Worm (Caenorhabditis elegans) whole organism, young adult: Measurements from ENCODE around the gene C15H11.1.

ENCODE experiments used
- Y53G8AR.9 ChIP-seq: fragments of 200-800 bp; sonication (Bioruptor generic); conservative IDR thresholded peaks from 2 replicates; pipeline ENCODE4 v1.3.6; 2022; ENCODE audit warnings: missing genetic modification reagents, missing genetic modification characterization, missing compliant biosample characterization
- ama-1 ChIP-seq, 3 experiments: fragments of 150-350 bp in 1 of 3; sonication (generic microtip) in 2 of 3; optimal IDR thresholded peaks; 2 replicates each; lab custom pipeline; 2014 to 2018; ENCODE audit warnings: missing biosample characterization in 2 of 3, missing genetic modification characterization in 2 of 3, missing genetic modification reagents in 2 of 3
- ceh-58 ChIP-seq: fragments of 200-800 bp; sonication (Bioruptor generic); IDR thresholded peaks from 2 replicates; pipeline ENCODE4 v1.3.6; 2022; ENCODE audit warnings: missing genetic modification characterization, missing compliant biosample characterization
- fkh-3 ChIP-seq: sonication (generic microtip); optimal IDR thresholded peaks from 2 replicates; lab custom pipeline; 2016; ENCODE audit warnings: mild to moderate bottlenecking, missing genetic modification characterization, missing compliant biosample characterization
- gei-17 ChIP-seq: fragments of 200-800 bp; sonication (Bioruptor generic); optimal IDR thresholded peaks from 2 replicates; lab custom pipeline; 2018; ENCODE audit warnings: mild to moderate bottlenecking, missing genetic modification characterization, missing compliant biosample characterization
- hrde-1 ChIP-seq: sonication (generic microtip); optimal IDR thresholded peaks from 2 replicates; lab custom pipeline; 2016; ENCODE audit warnings: missing genetic modification characterization, mild to moderate bottlenecking, missing compliant biosample characterization, moderate library complexity, missing genotype, missing genetic modification reagents, borderline replicate concordance
- madf-6 ChIP-seq: fragments of 200-800 bp; sonication (Bioruptor generic); IDR thresholded peaks from 2 replicates; pipeline ENCODE4 v1.3.6; 2022; ENCODE audit warnings: missing genetic modification reagents, missing genetic modification characterization, missing compliant biosample characterization
- nhr-120 ChIP-seq: fragments of 200-800 bp; sonication (Bioruptor generic); IDR thresholded peaks from 2 replicates; pipeline ENCODE4 v1.3.6; 2022; ENCODE audit warnings: missing genetic modification characterization, missing compliant biosample characterization
- sea-2 ChIP-seq: fragments of 200-800 bp; sonication (Bioruptor generic); IDR thresholded peaks from 2 replicates; pipeline ENCODE4 v1.3.6; 2022; ENCODE audit warnings: missing genetic modification characterization, missing compliant biosample characterization
- snpc-4 ChIP-seq, 5 experiments: fragments of 150-350 bp in 1 of 5; sonication (generic microtip) in 4 of 5; optimal IDR thresholded peaks; 2 replicates each; lab custom pipeline; 2014 to 2018; ENCODE audit warnings: missing genetic modification characterization in 5 of 5, missing biosample characterization in 3 of 5, antibody characterized with exemption in 2 of 5, mild to moderate bottlenecking in 2 of 5, missing compliant biosample characterization in 2 of 5, missing genotype in 2 of 5, moderate library complexity in 2 of 5, missing genetic modification reagents in 1 of 5
- unc-62 ChIP-seq: fragments of 150-350 bp; optimal IDR thresholded peaks from 2 replicates; lab custom pipeline; 2014; ENCODE audit warnings: missing biosample characterization, missing genetic modification reagents, missing genetic modification characterization

- TF ChIP-seq gei-17: no peak
- no peak for TF ChIP-seq ceh-58 (GFP tag; lab: Robert Waterston, UW)
- no peak for TF ChIP-seq sea-2 (GFP tag; lab: Robert Waterston, UW)
- no peak for TF ChIP-seq nhr-120 (GFP tag; lab: Robert Waterston, UW)
- no peak for TF ChIP-seq fkh-3
- no peak for TF ChIP-seq Y53G8AR.9
- no peak for TF ChIP-seq hrde-1 (tag; lab: Kevin White, UChicago)
- no peak for TF ChIP-seq madf-6
- TF ChIP-seq ama-1 (optimal IDR thresholded peaks at IDR 0.05; lab: Kevin White, UChicago): no peak
- TF ChIP-seq ama-1 (GFP tag; optimal IDR thresholded peaks at IDR 0.05; lab: Kevin White, UChicago): no peak
- no peak for TF ChIP-seq unc-62 (GFP tag; lab: Kevin White, UChicago)
- no peak for TF ChIP-seq snpc-4 (GFP tag; optimal IDR thresholded peaks at IDR 0.05; lab: Kevin White, UChicago)
- peak in 2 of 4 experiments; percentile 85 for TF ChIP-seq snpc-4 (tag; optimal IDR thresholded peaks at IDR 0.05; lab: Kevin White, UChicago)
These were observed 16.3 kb downstream of the C15H11.1 start for ce11 chrV:14409905-14410304.
